Fruit fly (Drosophila melanogaster) Kc167 (cell line): ENCODE results near the gene snk.

Experiments
- Sin3A ChIP-seq: fragments of >200 bp; optimal IDR thresholded peaks from 2 replicates; lab custom pipeline; 2018; ENCODE audit warnings: missing external identifiers
- h ChIP-seq: fragments of >200 bp; optimal IDR thresholded peaks from 3 replicates; lab custom pipeline; 2018; ENCODE audit warnings: missing external identifiers
- insv ChIP-seq: fragments of >200 bp; optimal IDR thresholded peaks from 3 replicates; lab custom pipeline; 2018; ENCODE audit warnings: missing external identifiers

dm6 chr3R:13051298-13051723 is 8.7 kb upstream of the snk start, which contains the start of gene CG7966:
- TF ChIP-seq h (lab: Kevin White, UChicago), result no peak
- no peak for TF ChIP-seq insv (lab: Kevin White, UChicago)
- TF ChIP-seq Sin3A (lab: Kevin White, UChicago), result no peak
